Worm (Caenorhabditis elegans) whole organism, young adult: ENCODE results near the gene Y44A6D.1.

ENCODE experiments used
- B0035.1 ChIP-seq: sonication (generic microtip); optimal IDR thresholded peaks from 2 replicates; lab custom pipeline; 2016; ENCODE audit warnings: missing genetic modification characterization, mild to moderate bottlenecking, missing compliant biosample characterization, missing genotype, missing genetic modification reagents
- C06A6.2 ChIP-seq: fragments of 200-800 bp; sonication (Bioruptor generic); conservative IDR thresholded peaks from 2 replicates; pipeline ENCODE4 v1.3.6; 2022; ENCODE audit warnings: missing genetic modification characterization, missing compliant biosample characterization
- F10E7.11 ChIP-seq: sonication (generic microtip); optimal IDR thresholded peaks from 2 replicates; lab custom pipeline; 2017; ENCODE audit warnings: mild to moderate bottlenecking, missing genetic modification characterization, moderate library complexity, missing compliant biosample characterization
- F23B12.7 ChIP-seq: sonication (generic microtip); optimal IDR thresholded peaks from 2 replicates; lab custom pipeline; 2017; ENCODE audit warnings: missing genetic modification characterization, mild to moderate bottlenecking, missing compliant biosample characterization, antibody characterized with exemption, moderate library complexity; ENCODE audit not compliant: insufficient read depth
- F39B2.1 ChIP-seq: fragments of 200-800 bp; sonication (Bioruptor generic); IDR thresholded peaks from 2 replicates; pipeline ENCODE4 v1.3.6; 2022; ENCODE audit warnings: missing genetic modification reagents, missing genetic modification characterization, missing compliant biosample characterization
- F57C9.4 ChIP-seq: sonication (generic microtip); optimal IDR thresholded peaks from 2 replicates; lab custom pipeline; 2017; ENCODE audit warnings: mild to moderate bottlenecking, missing genetic modification characterization, missing compliant biosample characterization
- T07F8.4 ChIP-seq: sonication (generic microtip); optimal IDR thresholded peaks from 2 replicates; lab custom pipeline; 2016; ENCODE audit warnings: mild to moderate bottlenecking, missing genetic modification characterization, moderate library complexity, missing compliant biosample characterization
- Y56A3A.18 ChIP-seq: fragments of 200-800 bp; sonication (Bioruptor generic); IDR thresholded peaks from 2 replicates; pipeline ENCODE4 v1.3.6; 2022; ENCODE audit warnings: missing genetic modification reagents, missing genetic modification characterization, missing compliant biosample characterization
- Y67H2A.10 ChIP-seq: fragments of 200-800 bp; sonication (Bioruptor generic); conservative IDR thresholded peaks from 2 replicates; pipeline ENCODE4 v1.3.6; 2022; ENCODE audit warnings: missing genetic modification reagents, missing genetic modification characterization, missing compliant biosample characterization
- Y95B8A.8 ChIP-seq: fragments of 200-800 bp; sonication (Bioruptor generic); IDR thresholded peaks from 2 replicates; pipeline ENCODE4 v1.3.6; 2022; ENCODE audit warnings: missing genetic modification reagents, missing genetic modification characterization, missing compliant biosample characterization
- ama-1 ChIP-seq, 3 experiments: fragments of 150-350 bp in 1 of 3; sonication (generic microtip) in 2 of 3; optimal IDR thresholded peaks; 2 replicates each; lab custom pipeline; 2014 to 2018; ENCODE audit warnings: missing biosample characterization in 2 of 3, missing genetic modification characterization in 2 of 3, missing genetic modification reagents in 2 of 3
- aptf-3 ChIP-seq: fragments of 200-800 bp; sonication (Bioruptor generic); IDR thresholded peaks from 2 replicates; pipeline ENCODE4 v1.3.6; 2022; ENCODE audit warnings: missing genetic modification characterization, missing compliant biosample characterization
- ceh-40 ChIP-seq: fragments of 200-800 bp; sonication (Bioruptor generic); IDR thresholded peaks from 2 replicates; pipeline ENCODE4 v1.3.6; 2022; ENCODE audit warnings: missing genetic modification characterization, missing compliant biosample characterization
- ceh-58 ChIP-seq: fragments of 200-800 bp; sonication (Bioruptor generic); IDR thresholded peaks from 2 replicates; pipeline ENCODE4 v1.3.6; 2022; ENCODE audit warnings: missing genetic modification characterization, missing compliant biosample characterization
- ceh-79 ChIP-seq: sonication (generic microtip); optimal IDR thresholded peaks from 2 replicates; lab custom pipeline; 2017; ENCODE audit warnings: mild to moderate bottlenecking, missing genetic modification characterization, missing compliant biosample characterization
- die-1 ChIP-seq: sonication (generic microtip); optimal IDR thresholded peaks from 2 replicates; lab custom pipeline; 2016; ENCODE audit warnings: missing genotype, mild to moderate bottlenecking, missing genetic modification characterization, missing compliant biosample characterization
- dpl-1 ChIP-seq: fragments of 150-350 bp; optimal IDR thresholded peaks from 2 replicates; lab custom pipeline; 2014; ENCODE audit warnings: missing biosample characterization, missing genetic modification reagents, missing genetic modification characterization
- fkh-3 ChIP-seq: sonication (generic microtip); optimal IDR thresholded peaks from 2 replicates; lab custom pipeline; 2016; ENCODE audit warnings: mild to moderate bottlenecking, missing genetic modification characterization, missing compliant biosample characterization
- gei-17 ChIP-seq: fragments of 200-800 bp; sonication (Bioruptor generic); optimal IDR thresholded peaks from 2 replicates; lab custom pipeline; 2018; ENCODE audit warnings: mild to moderate bottlenecking, missing genetic modification characterization, missing compliant biosample characterization
- hlh-12 ChIP-seq: sonication (generic microtip); optimal IDR thresholded peaks from 2 replicates; lab custom pipeline; 2016; ENCODE audit warnings: missing genetic modification characterization, missing compliant biosample characterization
- hlh-26 ChIP-seq: fragments of 200-800 bp; sonication (Bioruptor generic); conservative IDR thresholded peaks from 2 replicates; pipeline ENCODE4 v1.3.6; 2022; ENCODE audit warnings: missing genetic modification reagents, missing genetic modification characterization, missing compliant biosample characterization
- hmg-20 ChIP-seq: fragments of 200-800 bp; sonication (Bioruptor generic); IDR thresholded peaks from 2 replicates; pipeline ENCODE4 v1.3.6; 2022; ENCODE audit warnings: missing genetic modification reagents, missing genetic modification characterization, missing compliant biosample characterization
- hrde-1 ChIP-seq: sonication (generic microtip); optimal IDR thresholded peaks from 2 replicates; lab custom pipeline; 2016; ENCODE audit warnings: missing genetic modification characterization, mild to moderate bottlenecking, missing compliant biosample characterization, moderate library complexity, missing genotype, missing genetic modification reagents, borderline replicate concordance
- hsf-1 ChIP-seq: fragments of 200-800 bp; sonication (Bioruptor generic); IDR thresholded peaks from 2 replicates; pipeline ENCODE4 v1.3.6; 2022; ENCODE audit warnings: missing genetic modification reagents, missing genetic modification characterization, missing compliant biosample characterization
- lag-1 ChIP-seq: fragments of 200-800 bp; sonication (Bioruptor generic); IDR thresholded peaks from 2 replicates; pipeline ENCODE4 v1.3.6; 2022; ENCODE audit warnings: missing genetic modification reagents, missing genetic modification characterization, missing compliant biosample characterization
- let-526 ChIP-seq: fragments of 200-800 bp; sonication (Bioruptor generic); IDR thresholded peaks from 2 replicates; pipeline ENCODE4 v1.3.6; 2022; ENCODE audit warnings: missing genetic modification reagents, missing genetic modification characterization, missing compliant biosample characterization
- lin-26 ChIP-seq: fragments of 200-800 bp; sonication (Bioruptor generic); IDR thresholded peaks from 2 replicates; pipeline ENCODE4 v1.3.6; 2022; ENCODE audit warnings: missing genetic modification reagents, missing genetic modification characterization, missing compliant biosample characterization
- nfya-1 ChIP-seq: sonication (generic microtip); optimal IDR thresholded peaks from 2 replicates; lab custom pipeline; 2017; ENCODE audit warnings: antibody characterized with exemption, missing compliant biosample characterization, missing genetic modification characterization, borderline replicate concordance; ENCODE audit not compliant: insufficient read depth
- nfya-2 ChIP-seq: fragments of 200-800 bp; sonication (Bioruptor generic); IDR thresholded peaks from 2 replicates; pipeline ENCODE4 v1.3.6; 2022; ENCODE audit warnings: missing genetic modification reagents, missing genetic modification characterization, missing compliant biosample characterization
- nfyb-1 ChIP-seq: fragments of 200-800 bp; sonication (Bioruptor generic); IDR thresholded peaks from 2 replicates; pipeline ENCODE4 v1.3.6; 2022; ENCODE audit warnings: missing genetic modification reagents, missing genetic modification characterization, missing compliant biosample characterization
- nhr-179 ChIP-seq: sonication (generic microtip); optimal IDR thresholded peaks from 2 replicates; lab custom pipeline; 2016; ENCODE audit warnings: mild to moderate bottlenecking, missing genetic modification characterization, missing compliant biosample characterization
- nhr-80 ChIP-seq: sonication (generic microtip); optimal IDR thresholded peaks from 2 replicates; lab custom pipeline; 2016; ENCODE audit warnings: missing genetic modification characterization, missing compliant biosample characterization
- nhr-90 ChIP-seq: sonication (generic microtip); optimal IDR thresholded peaks from 2 replicates; lab custom pipeline; 2016; ENCODE audit warnings: missing genotype, mild to moderate bottlenecking, missing genetic modification characterization, missing compliant biosample characterization
- rcor-1 ChIP-seq: fragments of 200-800 bp; sonication (Bioruptor generic); IDR thresholded peaks from 2 replicates; pipeline ENCODE4 v1.3.6; 2022; ENCODE audit warnings: missing genetic modification reagents, missing genetic modification characterization, missing compliant biosample characterization
- repo-1 ChIP-seq: sonication (generic microtip); optimal IDR thresholded peaks from 2 replicates; lab custom pipeline; 2017; ENCODE audit warnings: mild to moderate bottlenecking, missing genetic modification characterization, missing compliant biosample characterization
- rpc-1 ChIP-seq, 2 experiments: fragments of 150-350 bp in 1 of 2; sonication (generic microtip) in 1 of 2; optimal IDR thresholded peaks; 2 replicates each; lab custom pipeline; 2014 to 2018; ENCODE audit warnings: missing biosample characterization in 1 of 2, missing genetic modification characterization in 1 of 2, missing genetic modification reagents in 1 of 2, missing genotype in 1 of 2
- sdz-38 ChIP-seq: sonication (generic microtip); optimal IDR thresholded peaks from 2 replicates; lab custom pipeline; 2016; ENCODE audit warnings: missing genotype, missing genetic modification characterization, missing compliant biosample characterization
- snpc-1.1 ChIP-seq: sonication (generic microtip); optimal IDR thresholded peaks from 2 replicates; lab custom pipeline; 2017; ENCODE audit warnings: missing genetic modification characterization, mild to moderate bottlenecking, missing compliant biosample characterization, antibody characterized with exemption, moderate library complexity, missing genotype, missing genetic modification reagents; ENCODE audit not compliant: insufficient read depth
- snpc-4 ChIP-seq, 5 experiments: fragments of 150-350 bp in 1 of 5; sonication (generic microtip) in 4 of 5; optimal IDR thresholded peaks; 2 replicates each; lab custom pipeline; 2014 to 2018; ENCODE audit warnings: missing genetic modification characterization in 5 of 5, missing biosample characterization in 3 of 5, antibody characterized with exemption in 2 of 5, mild to moderate bottlenecking in 2 of 5, missing compliant biosample characterization in 2 of 5, missing genotype in 2 of 5, moderate library complexity in 2 of 5, missing genetic modification reagents in 1 of 5
- tbx-9 ChIP-seq: sonication (generic microtip); optimal IDR thresholded peaks from 2 replicates; lab custom pipeline; 2016; ENCODE audit warnings: borderline replicate concordance, missing genetic modification characterization, inconsistent platforms, missing compliant biosample characterization
- unc-130 ChIP-seq: sonication (generic microtip); optimal IDR thresholded peaks from 2 replicates; lab custom pipeline; 2016; ENCODE audit warnings: missing genetic modification reagents, missing genetic modification characterization, missing compliant biosample characterization
- unc-62 ChIP-seq: fragments of 150-350 bp; optimal IDR thresholded peaks from 2 replicates; lab custom pipeline; 2014; ENCODE audit warnings: missing biosample characterization, missing genetic modification reagents, missing genetic modification characterization
- zfh-2 ChIP-seq: fragments of 200-800 bp; sonication (Bioruptor generic); conservative IDR thresholded peaks from 2 replicates; pipeline ENCODE4 v1.3.6; 2022; ENCODE audit warnings: missing genetic modification reagents, missing genetic modification characterization, missing compliant biosample characterization
- zim-3 ChIP-seq: sonication (generic microtip); optimal IDR thresholded peaks from 2 replicates; lab custom pipeline; 2017; ENCODE audit warnings: mild to moderate bottlenecking, missing genetic modification characterization, moderate library complexity, missing compliant biosample characterization
- ztf-25 ChIP-seq: fragments of 200-800 bp; sonication (Bioruptor generic); IDR thresholded peaks from 2 replicates; pipeline ENCODE4 v1.3.6; 2022; ENCODE audit warnings: missing genetic modification reagents, missing genetic modification characterization, missing compliant biosample characterization
- ztf-26 ChIP-seq: sonication (generic microtip); optimal IDR thresholded peaks from 2 replicates; lab custom pipeline; 2017; ENCODE audit warnings: missing genetic modification characterization, missing compliant biosample characterization
- ztf-28 ChIP-seq: fragments of 200-800 bp; sonication (Bioruptor generic); IDR thresholded peaks from 2 replicates; pipeline ENCODE4 v1.3.6; 2022; ENCODE audit warnings: missing genetic modification reagents, missing genetic modification characterization, missing compliant biosample characterization

Gene Y44A6D.1

ce11 chrV:20785050-20785847 is 4.6 kb downstream of the Y44A6D.1 start (continued):
- TF ChIP-seq ztf-25 (GFP tag; lab: Robert Waterston, UW) = no peak
- TF ChIP-seq snpc-1.1 (tag; lab: Kevin White, UChicago) = no peak
- no peak for TF ChIP-seq nhr-179
- TF ChIP-seq F39B2.1 (GFP tag; lab: Robert Waterston, UW) = no peak
- no peak for TF ChIP-seq Y56A3A.18 (GFP tag; lab: Robert Waterston, UW)
- TF ChIP-seq lin-26 (GFP tag; lab: Robert Waterston, UW) = no peak
- TF ChIP-seq F23B12.7 (tag; lab: Kevin White, UChicago) = no peak
- TF ChIP-seq unc-62 (GFP tag; lab: Kevin White, UChicago) = no peak
- no peak for TF ChIP-seq gei-17
- TF ChIP-seq zfh-2 (GFP tag; lab: Robert Waterston, UW) = no peak
- no peak for TF ChIP-seq die-1 (tag; lab: Kevin White, UChicago)
- TF ChIP-seq hlh-26 (GFP tag; lab: Robert Waterston, UW) = no peak
- no peak for TF ChIP-seq hrde-1 (tag; lab: Kevin White, UChicago)
- TF ChIP-seq Y67H2A.10 (GFP tag; lab: Robert Waterston, UW) = no peak
- TF ChIP-seq lag-1 (GFP tag; lab: Robert Waterston, UW) = no peak
- peak; percentile 10 for TF ChIP-seq ama-1 (optimal IDR thresholded peaks at IDR 0.05; lab: Kevin White, UChicago)
- no peak for TF ChIP-seq ama-1 (GFP tag; optimal IDR thresholded peaks at IDR 0.05; lab: Kevin White, UChicago)
- TF ChIP-seq ceh-58 = no peak
- no peak for TF ChIP-seq zim-3 (tag; lab: Kevin White, UChicago)
- no peak for TF ChIP-seq F57C9.4 (tag; lab: Kevin White, UChicago)
- TF ChIP-seq sdz-38 = no peak
- TF ChIP-seq aptf-3 (GFP tag; lab: Robert Waterston, UW) = no peak
- TF ChIP-seq nfyb-1 = peak; percentile 62
- TF ChIP-seq fkh-3 = no peak
- no peak for TF ChIP-seq unc-130 (GFP tag; lab: Kevin White, UChicago)
- TF ChIP-seq Y95B8A.8 (GFP tag; lab: Robert Waterston, UW) = no peak
- no peak for TF ChIP-seq rpc-1 (optimal IDR thresholded peaks at IDR 0.05; lab: Kevin White, UChicago)
- no peak for TF ChIP-seq rpc-1 (tag; optimal IDR thresholded peaks at IDR 0.05; lab: Kevin White, UChicago)
- no peak for TF ChIP-seq C06A6.2 (GFP tag; lab: Robert Waterston, UW)
- TF ChIP-seq ceh-40 (GFP tag; lab: Robert Waterston, UW) = no peak
- TF ChIP-seq hlh-12 (tag; lab: Kevin White, UChicago) = no peak
- no peak for TF ChIP-seq snpc-4 (GFP tag; optimal IDR thresholded peaks at IDR 0.05; lab: Kevin White, UChicago)
- no peak for TF ChIP-seq snpc-4 (tag; optimal IDR thresholded peaks at IDR 0.05; lab: Kevin White, UChicago)
- no peak for TF ChIP-seq let-526 (GFP tag; lab: Robert Waterston, UW)
- TF ChIP-seq ztf-28 (GFP tag; lab: Robert Waterston, UW) = no peak
- no peak for TF ChIP-seq hsf-1 (GFP tag; lab: Robert Waterston, UW)
- no peak for TF ChIP-seq nhr-90 (tag; lab: Kevin White, UChicago)
- no peak for TF ChIP-seq nfya-2 (GFP tag; lab: Robert Waterston, UW)
- TF ChIP-seq hmg-20 (GFP tag; lab: Robert Waterston, UW) = no peak
- TF ChIP-seq dpl-1 (GFP tag; lab: Kevin White, UChicago) = no peak
- TF ChIP-seq ztf-26 = no peak
- no peak for TF ChIP-seq nhr-80 (tag; lab: Kevin White, UChicago)
- no peak for TF ChIP-seq T07F8.4 (tag; lab: Kevin White, UChicago)
- TF ChIP-seq tbx-9 (tag; lab: Kevin White, UChicago) = no peak
- no peak for TF ChIP-seq repo-1 (tag; lab: Kevin White, UChicago)
- TF ChIP-seq B0035.1 (tag; lab: Kevin White, UChicago) = no peak
- no peak for TF ChIP-seq F10E7.11 (tag; lab: Kevin White, UChicago)
- no peak for TF ChIP-seq rcor-1 (GFP tag; lab: Robert Waterston, UW)
- TF ChIP-seq ceh-79 (tag; lab: Kevin White, UChicago) = no peak
- TF ChIP-seq nfya-1 (tag; lab: Kevin White, UChicago) = no peak
